Fruit fly (Drosophila melanogaster) whole organism, embryonic: ENCODE data around the gene TTLL4B.

Experiments used
- Bteb2 ChIP-seq: fragments of 200-800 bp; sonication (Bioruptor generic); optimal IDR thresholded peaks from 2 replicates; lab custom pipeline; 2016; ENCODE audit warnings: missing biosample characterization, missing genetic modification characterization
- CG1024 ChIP-seq: fragments of 200-800 bp; sonication (Bioruptor generic); IDR thresholded peaks from 2 replicates; pipeline ENCODE4 v1.3.6; 2022; ENCODE audit warnings: missing biosample characterization, missing genetic modification characterization
- CG10267 ChIP-seq: fragments of 200-800 bp; sonication (Bioruptor generic); optimal IDR thresholded peaks from 2 replicates; lab custom pipeline; 2018; ENCODE audit warnings: missing biosample characterization, mild to moderate bottlenecking, missing genetic modification characterization, moderate library complexity
- CG10959 ChIP-seq: fragments of 200-800 bp; sonication (Bioruptor generic); IDR thresholded peaks from 2 replicates; pipeline ENCODE4 v1.3.6; 2022; ENCODE audit warnings: missing biosample characterization, missing genetic modification characterization
- CG10979 ChIP-seq: fragments of 200-800 bp; sonication (Bioruptor generic); optimal IDR thresholded peaks from 2 replicates; lab custom pipeline; 2018; ENCODE audit warnings: missing biosample characterization, mild to moderate bottlenecking, missing genetic modification characterization, moderate library complexity
- CG11093 ChIP-seq: fragments of 200-800 bp; sonication (Bioruptor generic); IDR thresholded peaks from 3 replicates; pipeline ENCODE4 v1.3.6; 2022; ENCODE audit warnings: missing biosample characterization, missing genetic modification characterization
- CG11696 ChIP-seq: fragments of 200-800 bp; sonication (Bioruptor generic); IDR thresholded peaks from 2 replicates; pipeline ENCODE4 v1.3.6; 2022; ENCODE audit warnings: missing biosample characterization, missing genetic modification characterization
- CG12104 ChIP-seq: fragments of 200-800 bp; sonication (Bioruptor generic); optimal IDR thresholded peaks from 3 replicates; lab custom pipeline; 2016; ENCODE audit warnings: missing biosample characterization, missing genetic modification characterization
- CG17186 ChIP-seq: fragments of 200-800 bp; sonication (Bioruptor generic); optimal IDR thresholded peaks from 3 replicates; lab custom pipeline; 2017; ENCODE audit warnings: missing biosample characterization, missing genetic modification reagents, missing genetic modification characterization
- CG17359 ChIP-seq: fragments of 200-800 bp; sonication (Bioruptor generic); optimal IDR thresholded peaks from 3 replicates; lab custom pipeline; 2018; ENCODE audit warnings: missing biosample characterization, mild to moderate bottlenecking, missing genetic modification characterization, moderate library complexity
- CG18599 ChIP-seq: fragments of 200-800 bp; sonication (Bioruptor generic); optimal IDR thresholded peaks from 3 replicates; lab custom pipeline; 2017; ENCODE audit warnings: missing biosample characterization, missing genetic modification characterization, mild to moderate bottlenecking, moderate library complexity, missing genetic modification reagents
- CG30403 ChIP-seq: fragments of 200-800 bp; sonication (Bioruptor generic); optimal IDR thresholded peaks from 3 replicates; lab custom pipeline; 2016; ENCODE audit warnings: missing biosample characterization, missing genetic modification characterization
- CG3281 ChIP-seq: fragments of 200-800 bp; sonication (Bioruptor generic); optimal IDR thresholded peaks from 3 replicates; lab custom pipeline; 2017; ENCODE audit warnings: missing biosample characterization, mild to moderate bottlenecking, missing genetic modification characterization
- CG4404 ChIP-seq: fragments of 200-800 bp; sonication (Bioruptor generic); IDR thresholded peaks from 2 replicates; pipeline ENCODE4 v1.3.6; 2022; ENCODE audit warnings: missing biosample characterization, missing genetic modification characterization
- CG4707 ChIP-seq: fragments of 200-800 bp; sonication (Bioruptor generic); optimal IDR thresholded peaks from 2 replicates; lab custom pipeline; 2018; ENCODE audit warnings: missing biosample characterization, mild to moderate bottlenecking, missing genetic modification characterization, moderate library complexity
- CG4854 ChIP-seq: fragments of 200-800 bp; sonication (Bioruptor generic); optimal IDR thresholded peaks from 2 replicates; lab custom pipeline; 2016; ENCODE audit warnings: missing biosample characterization, missing genetic modification characterization, inconsistent platforms
- CG6689 ChIP-seq: fragments of 200-800 bp; sonication (Bioruptor generic); IDR thresholded peaks from 2 replicates; pipeline ENCODE4 v1.3.6; 2022; ENCODE audit warnings: missing biosample characterization, missing genetic modification characterization
- CG8944 ChIP-seq: fragments of 200-800 bp; sonication (Bioruptor generic); optimal IDR thresholded peaks from 3 replicates; lab custom pipeline; 2016; ENCODE audit warnings: missing biosample characterization, missing genetic modification characterization
- CHES-1-like ChIP-seq: fragments of 200-800 bp; sonication (Bioruptor generic); optimal IDR thresholded peaks from 2 replicates; lab custom pipeline; 2016; ENCODE audit warnings: missing biosample characterization, missing genetic modification characterization
- Camta ChIP-seq: fragments of 200-800 bp; sonication (Bioruptor generic); optimal IDR thresholded peaks from 2 replicates; lab custom pipeline; 2016; ENCODE audit warnings: missing biosample characterization, missing genetic modification characterization
- D19B ChIP-seq: fragments of 200-800 bp; sonication (Bioruptor generic); optimal IDR thresholded peaks from 2 replicates; lab custom pipeline; 2017; ENCODE audit warnings: missing biosample characterization, mild to moderate bottlenecking, missing genetic modification characterization
- Drgx ChIP-seq: fragments of 200-800 bp; sonication (Bioruptor generic); IDR thresholded peaks from 2 replicates; pipeline ENCODE4 v1.3.6; 2022; ENCODE audit warnings: missing biosample characterization, missing genetic modification characterization
- Eip74EF ChIP-seq, 2 experiments: fragments of 200-800 bp in 1 of 2; fragments of >200 bp in 1 of 2; sonication (Bioruptor generic) in 1 of 2; optimal IDR thresholded peaks; 2 replicates each; lab custom pipeline; 2017 to 2019; ENCODE audit warnings: missing biosample characterization in 2 of 2, missing genetic modification characterization in 2 of 2, mild to moderate bottlenecking in 1 of 2, moderate library complexity in 1 of 2
- Gug ChIP-seq: fragments of 200-800 bp; sonication (Bioruptor generic); IDR thresholded peaks from 4 replicates; pipeline ENCODE4 v1.3.6; 2022; ENCODE audit warnings: missing biosample characterization, missing genetic modification characterization
- Myb ChIP-seq: fragments of 200-800 bp; sonication (Bioruptor generic); optimal IDR thresholded peaks from 2 replicates; lab custom pipeline; 2016; ENCODE audit warnings: missing biosample characterization, missing genetic modification characterization
- NfI ChIP-seq: fragments of 200-800 bp; sonication (Bioruptor generic); optimal IDR thresholded peaks from 3 replicates; lab custom pipeline; 2018; ENCODE audit warnings: missing biosample characterization, mild to moderate bottlenecking, missing genetic modification characterization, moderate library complexity
- Oaz ChIP-seq: fragments of 200-800 bp; sonication (Bioruptor generic); IDR thresholded peaks from 2 replicates; pipeline ENCODE4 v1.3.6; 2022; ENCODE audit warnings: missing biosample characterization, missing genetic modification characterization
- Oli ChIP-seq: fragments of 200-800 bp; sonication (Bioruptor generic); optimal IDR thresholded peaks from 2 replicates; lab custom pipeline; 2018; ENCODE audit warnings: missing biosample characterization, mild to moderate bottlenecking, missing genetic modification characterization, moderate library complexity
- PHDP ChIP-seq: fragments of 200-800 bp; sonication (Bioruptor generic); optimal IDR thresholded peaks from 3 replicates; lab custom pipeline; 2018; ENCODE audit warnings: missing biosample characterization, mild to moderate bottlenecking, missing genetic modification characterization, moderate library complexity
- Sox102F ChIP-seq: fragments of 200-800 bp; sonication (Bioruptor generic); optimal IDR thresholded peaks from 2 replicates; lab custom pipeline; 2018; ENCODE audit warnings: missing biosample characterization, mild to moderate bottlenecking, missing genetic modification characterization, moderate library complexity
- Sry-δ ChIP-seq: fragments of 200-800 bp; sonication (Bioruptor generic); optimal IDR thresholded peaks from 2 replicates; lab custom pipeline; 2016; ENCODE audit warnings: missing biosample characterization, missing genetic modification characterization
- ap ChIP-seq: fragments of 200-800 bp; sonication (Bioruptor generic); IDR thresholded peaks from 2 replicates; pipeline ENCODE4 v1.3.6; 2022; ENCODE audit warnings: missing biosample characterization, missing genetic modification characterization
- ara ChIP-seq: fragments of 200-800 bp; sonication (Bioruptor generic); IDR thresholded peaks from 2 replicates; pipeline ENCODE4 v1.3.6; 2022; ENCODE audit warnings: missing biosample characterization, missing genetic modification characterization
- cad ChIP-seq: fragments of >200 bp; optimal IDR thresholded peaks from 2 replicates; lab custom pipeline; 2017; ENCODE audit warnings: missing biosample characterization, missing genetic modification characterization
- danr ChIP-seq: fragments of 200-800 bp; sonication (Bioruptor generic); IDR thresholded peaks from 2 replicates; pipeline ENCODE4 v1.3.6; 2022; ENCODE audit warnings: missing biosample characterization, missing genetic modification characterization
- eve ChIP-seq, 2 experiments: fragments of >200 bp; optimal IDR thresholded peaks; 2 replicates each; lab custom pipeline; 2017; ENCODE audit warnings: missing biosample characterization in 2 of 2, missing genetic modification characterization in 2 of 2
- ewg ChIP-seq: fragments of 200-800 bp; sonication (Bioruptor generic); optimal IDR thresholded peaks from 3 replicates; lab custom pipeline; 2017; ENCODE audit warnings: mild to moderate bottlenecking, missing biosample characterization, missing genetic modification reagents, missing genetic modification characterization
- gsb-n ChIP-seq: fragments of 200-800 bp; sonication (Bioruptor generic); optimal IDR thresholded peaks from 3 replicates; lab custom pipeline; 2018; ENCODE audit warnings: missing biosample characterization, mild to moderate bottlenecking, missing genetic modification characterization
- gt ChIP-seq: fragments of 200-800 bp; sonication (Bioruptor generic); IDR thresholded peaks from 2 replicates; pipeline ENCODE4 v1.3.6; 2022; ENCODE audit warnings: missing biosample characterization, missing genetic modification characterization
- her ChIP-seq: fragments of 200-800 bp; sonication (Bioruptor generic); optimal IDR thresholded peaks from 2 replicates; lab custom pipeline; 2016; ENCODE audit warnings: missing biosample characterization, missing genetic modification characterization
- jing ChIP-seq: fragments of 200-800 bp; sonication (Bioruptor generic); optimal IDR thresholded peaks from 2 replicates; lab custom pipeline; 2018; ENCODE audit warnings: missing biosample characterization, mild to moderate bottlenecking, missing genetic modification characterization
- nau ChIP-seq: fragments of 200-800 bp; sonication (Bioruptor generic); optimal IDR thresholded peaks from 3 replicates; lab custom pipeline; 2017; ENCODE audit warnings: missing biosample characterization, mild to moderate bottlenecking, missing genetic modification characterization, missing genetic modification reagents
- nom ChIP-seq: fragments of 200-800 bp; sonication (Bioruptor generic); optimal IDR thresholded peaks from 2 replicates; lab custom pipeline; 2017; ENCODE audit warnings: missing biosample characterization, missing genetic modification characterization, mild to moderate bottlenecking, moderate library complexity, missing genetic modification reagents
- oc ChIP-seq: fragments of 200-800 bp; sonication (Bioruptor generic); optimal IDR thresholded peaks from 2 replicates; lab custom pipeline; 2018; ENCODE audit warnings: missing biosample characterization, mild to moderate bottlenecking, missing genetic modification characterization, moderate library complexity
- phol ChIP-seq: fragments of 200-800 bp; sonication (Bioruptor generic); optimal IDR thresholded peaks from 3 replicates; lab custom pipeline; 2018; ENCODE audit warnings: missing biosample characterization, mild to moderate bottlenecking, missing genetic modification characterization, moderate library complexity
- pzg ChIP-seq: fragments of 200-800 bp; sonication (Bioruptor generic); optimal IDR thresholded peaks from 3 replicates; lab custom pipeline; 2018; ENCODE audit warnings: missing biosample characterization, mild to moderate bottlenecking, missing genetic modification characterization, moderate library complexity
- rib ChIP-seq: fragments of 200-800 bp; sonication (Bioruptor generic); IDR thresholded peaks from 2 replicates; pipeline ENCODE4 v1.3.6; 2022; ENCODE audit warnings: missing biosample characterization, missing genetic modification characterization
- sens-2 ChIP-seq: fragments of 200-800 bp; sonication (Bioruptor generic); IDR thresholded peaks from 2 replicates; pipeline ENCODE4 v1.3.6; 2022; ENCODE audit warnings: missing biosample characterization, missing genetic modification characterization
- tgo ChIP-seq: fragments of 200-800 bp; sonication (Bioruptor generic); IDR thresholded peaks from 3 replicates; pipeline ENCODE4 v1.3.6; 2022; ENCODE audit warnings: missing biosample characterization, missing genetic modification characterization
- ttk ChIP-seq: fragments of 200-800 bp; sonication (Bioruptor generic); IDR thresholded peaks from 2 replicates; pipeline ENCODE4 v2.1.2; 2022; ENCODE audit warnings: missing biosample characterization, missing genetic modification characterization
- zfh1 ChIP-seq: fragments of 200-800 bp; sonication (Bioruptor generic); IDR thresholded peaks from 3 replicates; pipeline ENCODE4 v1.3.6; 2022; ENCODE audit warnings: missing biosample characterization, missing genetic modification characterization

Gene TTLL4B

DNA sequence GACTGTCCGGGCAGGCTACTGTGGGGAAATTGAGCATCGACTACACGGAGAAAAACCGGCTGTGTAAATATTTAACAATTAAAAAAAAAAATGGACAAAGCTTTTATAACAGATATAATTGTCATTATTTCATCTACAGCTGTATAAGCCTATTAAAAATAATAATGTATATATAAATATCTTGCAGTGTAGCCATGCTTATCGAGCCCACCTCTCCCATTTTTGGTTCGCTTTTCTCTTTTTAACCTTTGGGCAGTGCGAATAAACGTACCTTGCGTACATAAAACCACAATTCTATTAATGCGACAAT is 34.3 kb downstream of the TTLL4B start (continued):
- TF ChIP-seq Sox102F (GFP tag; lab: Kevin White, UChicago): peak; percentile 68
- TF ChIP-seq CG10267 (tag; lab: Kevin White, UChicago): no peak
- TF ChIP-seq tgo (GFP tag; lab: Robert Waterston, UW): peak; percentile 75; the same call in 2 of the 3 replicates
- TF ChIP-seq rib: no peak
- TF ChIP-seq CG4707 (GFP tag; lab: Kevin White, UChicago): no peak
- TF ChIP-seq CG1024 (GFP tag; lab: Robert Waterston, UW): 0 out of 2 replicates have a peak, but pooled peaks have one; percentile 45
- peak; percentile 15 for TF ChIP-seq CG4854 (GFP tag; lab: Kevin White, UChicago)
- TF ChIP-seq ttk (GFP tag; lab: Robert Waterston, UW): peak; percentile 70
- TF ChIP-seq CG10959: peak; percentile 60; the same call in 1 of the 2 replicates
- TF ChIP-seq Camta: peak; percentile 36
- peak; percentile 66 for TF ChIP-seq Oaz (GFP tag; lab: Robert Waterston, UW)
- peak; percentile 56; the same call in 2 of the 3 replicates for TF ChIP-seq zfh1
- TF ChIP-seq jing: no peak
- peak; percentile 42 for TF ChIP-seq Bteb2 (GFP tag; lab: Kevin White, UChicago)
- no peak for TF ChIP-seq CG10979
- TF ChIP-seq gsb-n (tag; lab: Kevin White, UChicago): peak; percentile 20
- peak; percentile 1 for TF ChIP-seq Myb (GFP tag; lab: Kevin White, UChicago)
- TF ChIP-seq CG17186 (GFP tag; lab: Kevin White, UChicago): no peak
- 0 out of 2 replicates have a peak, but pooled peaks have one; percentile 19 for TF ChIP-seq CG11696 (GFP tag; lab: Robert Waterston, UW)
- peak; percentile 23 for TF ChIP-seq CG12104
- peak; percentile 52; the same call in 1 of the 2 replicates for TF ChIP-seq sens-2 (GFP tag; lab: Robert Waterston, UW)
- TF ChIP-seq Eip74EF (GFP tag; optimal IDR thresholded peaks at IDR 0.05; lab: Kevin White, UChicago): no peak
- no peak for TF ChIP-seq cad
- TF ChIP-seq CG4404: peak; percentile 45
- TF ChIP-seq phol (tag; lab: Kevin White, UChicago): no peak
- TF ChIP-seq ara (GFP tag; lab: Robert Waterston, UW): peak; percentile 64
- TF ChIP-seq gt (GFP tag; lab: Robert Waterston, UW): no peak
- peak; percentile 76 for TF ChIP-seq CG6689 (GFP tag; lab: Robert Waterston, UW)
- no peak for TF ChIP-seq oc (tag; lab: Kevin White, UChicago)
- peak; percentile 63 for TF ChIP-seq Oli
- peak in 1 of 2 experiments; percentile 24 for TF ChIP-seq eve (GFP tag; optimal IDR thresholded peaks at IDR 0.05; lab: Kevin White, UChicago)
- TF ChIP-seq CG8944 (GFP tag; lab: Kevin White, UChicago): no peak
- peak; percentile 25 for TF ChIP-seq ewg (GFP tag; lab: Kevin White, UChicago)
- TF ChIP-seq D19B (GFP tag; lab: Kevin White, UChicago): no peak
- no peak for TF ChIP-seq her (GFP tag; lab: Kevin White, UChicago)
- TF ChIP-seq CG11093: peak; percentile 60; the same call in 1 of the 3 replicates
- TF ChIP-seq Gug (GFP tag; lab: Robert Waterston, UW): peak; percentile 46; the same call in 2 of the 4 replicates
- TF ChIP-seq Sry-δ (GFP tag; lab: Kevin White, UChicago): no peak
- TF ChIP-seq Drgx (GFP tag; lab: Robert Waterston, UW): no peak; the same call in none of the 2 replicates
- TF ChIP-seq CG30403 (GFP tag; lab: Kevin White, UChicago): peak; percentile 68
- peak; percentile 71 for TF ChIP-seq ap (GFP tag; lab: Robert Waterston, UW)
- TF ChIP-seq CHES-1-like (GFP tag; lab: Kevin White, UChicago): no peak
- no peak for TF ChIP-seq nom (GFP tag; lab: Kevin White, UChicago)
- TF ChIP-seq CG17359 (tag; lab: Kevin White, UChicago): no peak
- peak; percentile 73 for TF ChIP-seq CG3281 (GFP tag; lab: Kevin White, UChicago)
- peak; percentile 81 for TF ChIP-seq PHDP (tag; lab: Kevin White, UChicago)
- TF ChIP-seq CG18599 (GFP tag; lab: Kevin White, UChicago): peak; percentile 82
- peak; percentile 46; the same call in 1 of the 2 replicates for TF ChIP-seq danr (GFP tag; lab: Robert Waterston, UW)
- TF ChIP-seq nau: no peak
- TF ChIP-seq pzg (GFP tag; lab: Kevin White, UChicago): no peak
- peak; percentile 52 for TF ChIP-seq NfI
